Worm (Caenorhabditis elegans) whole organism, L4/young adult: Measurements from ENCODE around the gene frm-5.1.

Source experiments
- W03F9.2 ChIP-seq: fragments of 150-350 bp; optimal IDR thresholded peaks from 2 replicates; lab custom pipeline; 2014; ENCODE audit warnings: missing biosample characterization, missing genetic modification characterization
- dao-5 ChIP-seq: sonication (generic microtip); optimal IDR thresholded peaks from 2 replicates; lab custom pipeline; 2016; ENCODE audit warnings: missing genotype, missing genetic modification characterization, moderate library complexity, missing compliant biosample characterization
- him-1 ChIP-seq: sonication (generic microtip); optimal IDR thresholded peaks from 2 replicates; lab custom pipeline; 2016; ENCODE audit warnings: missing genotype, missing genetic modification reagents, missing genetic modification characterization, missing compliant biosample characterization

- TF ChIP-seq him-1 (no peak), dao-5 (no peak), W03F9.2 (tag; lab: Kevin White, UChicago) (no peak)
Measured at ce11 chrIV:80943-81342, 32.3 kb upstream of the frm-5.1 start.
